Worm (Caenorhabditis elegans): ENCODE data around the gene F08F1.4.

ce11 chrX:8408267-8408666, 5.0 kb upstream of the F08F1.4 start, which contains the start of gene sulp-3:
- TF ChIP-seq jun-1 (tag; optimal IDR thresholded peaks at IDR 0.05) (no peak), mep-1 (tag; optimal IDR thresholded peaks at IDR 0.05) (no peak), spr-1 (tag; optimal IDR thresholded peaks at IDR 0.05) (no peak), lim-7 (GFP tag; IDR thresholded peaks at IDR 0.05) (no peak), pqm-1 (tag; optimal IDR thresholded peaks at IDR 0.05) (no peak), fkh-10 (GFP tag; optimal IDR thresholded peaks at IDR 0.05) (no peak), attf-4 (tag; optimal IDR thresholded peaks at IDR 0.05) (no peak), ama-1 (optimal IDR thresholded peaks at IDR 0.05) (no peak), lin-13 (GFP tag; optimal IDR thresholded peaks at IDR 0.05) (no peak), daf-19 (GFP tag; conservative IDR thresholded peaks at IDR 0.05) (no peak)

Measured in whole organism, L4 larva.